Worm (Caenorhabditis elegans) whole organism, mixed stage, embryonic: Measurements from ENCODE around the gene mtl-2.

ENCODE experiments used
- elt-3 ChIP-seq: fragments of 150-350 bp; optimal IDR thresholded peaks from 2 replicates; lab custom pipeline; 2014; ENCODE audit warnings: missing biosample characterization, missing genetic modification characterization
- lsy-2 ChIP-seq: fragments of 150-350 bp; optimal IDR thresholded peaks from 2 replicates; lab custom pipeline; 2014; ENCODE audit warnings: missing biosample characterization, missing genetic modification characterization
- mep-1 ChIP-seq: fragments of 150-350 bp; optimal IDR thresholded peaks from 2 replicates; lab custom pipeline; 2017; ENCODE audit warnings: missing biosample characterization, missing genetic modification reagents, missing genetic modification characterization, inconsistent platforms
- nhr-12 ChIP-seq: fragments of 150-350 bp; optimal IDR thresholded peaks from 2 replicates; lab custom pipeline; 2014; ENCODE audit warnings: missing biosample characterization, missing genetic modification characterization
- nhr-2 ChIP-seq: fragments of 150-350 bp; optimal IDR thresholded peaks from 2 replicates; lab custom pipeline; 2014; ENCODE audit warnings: missing biosample characterization, missing genetic modification characterization
- nhr-28 ChIP-seq: fragments of 150-350 bp; optimal IDR thresholded peaks from 2 replicates; lab custom pipeline; 2014; ENCODE audit warnings: missing biosample characterization, missing genetic modification characterization
- pha-4 ChIP-seq: fragments of 150-350 bp; optimal IDR thresholded peaks from 2 replicates; lab custom pipeline; 2018; ENCODE audit warnings: missing biosample characterization, missing genetic modification reagents, missing genetic modification characterization
- unc-62 ChIP-seq: fragments of 150-350 bp; optimal IDR thresholded peaks from 2 replicates; lab custom pipeline; 2014; ENCODE audit warnings: missing biosample characterization, missing genetic modification reagents, missing genetic modification characterization

DNA sequence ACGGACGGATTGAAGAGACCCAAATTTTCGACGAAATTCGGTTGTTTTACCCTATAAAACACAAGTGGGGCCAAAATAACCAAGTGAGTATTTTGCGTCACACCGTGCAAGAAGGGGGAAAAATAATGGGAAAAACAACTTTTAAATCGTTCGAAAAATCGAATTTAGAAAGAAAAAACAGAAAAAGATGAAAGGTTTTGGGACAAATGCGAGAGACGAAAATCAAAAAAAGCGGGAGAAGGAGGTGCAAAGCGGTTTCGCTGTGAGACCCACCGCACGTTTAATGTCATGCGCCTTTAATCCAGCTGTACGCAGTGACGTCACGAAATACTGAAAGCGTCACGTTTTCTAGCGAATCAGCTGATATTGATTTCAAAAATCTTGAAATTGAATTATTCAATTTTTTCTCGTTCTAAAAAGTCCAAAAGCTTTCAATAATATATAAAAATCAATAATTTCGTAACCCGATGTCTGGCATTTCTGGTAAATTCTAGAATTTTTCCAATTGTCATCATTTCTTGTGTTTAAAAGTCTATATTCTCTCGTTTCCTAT lies 6.4 kb downstream of the mtl-2 start, which contains the start of the genes ddx-17 and aip-1:
- TF ChIP-seq nhr-28 (tag; lab: Kevin White, UChicago) (no peak), elt-3 (tag; lab: Kevin White, UChicago) (no peak), pha-4 (tag; lab: Kevin White, UChicago) (peak; percentile 24), unc-62 (GFP tag; lab: Kevin White, UChicago) (no peak), lsy-2 (tag; lab: Kevin White, UChicago) (peak; percentile 50), nhr-12 (tag; lab: Kevin White, UChicago) (no peak), nhr-2 (tag; lab: Kevin White, UChicago) (no peak), mep-1 (tag; lab: Kevin White, UChicago) (peak; percentile 70)
